Worm (Caenorhabditis elegans) whole organism, L4/young adult: Measurements from ENCODE around the gene oac-10.

ENCODE experiments used
- W03F9.2 ChIP-seq: fragments of 150-350 bp; optimal IDR thresholded peaks from 2 replicates; lab custom pipeline; 2014; ENCODE audit warnings: missing biosample characterization, missing genetic modification characterization
- dao-5 ChIP-seq: sonication (generic microtip); optimal IDR thresholded peaks from 2 replicates; lab custom pipeline; 2016; ENCODE audit warnings: missing genotype, missing genetic modification characterization, moderate library complexity, missing compliant biosample characterization
- him-1 ChIP-seq: sonication (generic microtip); optimal IDR thresholded peaks from 2 replicates; lab custom pipeline; 2016; ENCODE audit warnings: missing genotype, missing genetic modification reagents, missing genetic modification characterization, missing compliant biosample characterization

The oac-10 gene

DNA sequence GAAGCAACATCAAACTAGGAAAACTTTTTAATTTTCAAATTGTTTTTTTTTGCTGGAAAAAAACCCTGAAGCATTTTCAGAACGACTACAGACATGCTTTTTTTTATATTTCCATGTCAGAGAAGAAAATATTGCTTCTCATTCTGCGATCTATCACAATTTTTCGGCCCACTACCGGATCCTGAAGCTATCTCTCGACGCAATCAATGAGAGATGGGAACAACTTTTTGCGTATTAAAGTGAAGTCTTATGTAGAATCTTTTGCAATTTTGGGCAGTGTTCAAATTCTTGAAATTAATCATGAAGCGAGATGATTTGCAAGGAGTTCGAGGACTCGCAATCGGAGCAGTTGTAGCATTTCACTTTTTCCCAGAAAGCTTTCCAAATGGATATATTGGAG is at the start of gene oac-10:
Gene oac-10 (plus strand): TSS at position 301 of the 400 bp plus-strand sequence.
- TF ChIP-seq dao-5 (tag; lab: Kevin White, UChicago) (no peak), W03F9.2 (tag; lab: Kevin White, UChicago) (no peak), him-1 (tag; lab: Kevin White, UChicago) (no peak)

DNA sequence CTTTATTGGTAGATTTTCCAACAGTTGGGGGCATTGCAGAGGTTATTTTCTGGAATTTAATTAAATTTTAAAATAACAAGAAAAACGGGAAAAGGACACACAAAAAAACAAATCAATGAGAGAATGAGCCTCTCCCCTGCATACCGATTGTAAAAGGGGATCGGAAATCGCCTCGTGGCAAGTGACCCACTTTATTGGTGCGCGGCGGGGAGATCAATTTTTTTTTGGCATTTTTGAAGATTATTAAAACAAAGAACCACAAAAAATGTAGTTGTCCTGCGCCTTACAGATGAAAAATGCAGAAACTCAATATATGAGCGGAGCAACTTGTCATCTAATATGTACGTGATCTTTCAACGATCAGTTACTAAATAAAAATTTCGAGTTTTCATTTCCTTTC is 48.5 kb upstream of the oac-10 start, which contains the start of gene F54D10.7:
Gene F54D10.7 (minus strand): TSS at position 49 of the 400 bp plus-strand sequence.
- TF ChIP-seq him-1 (tag; lab: Kevin White, UChicago) (no peak), W03F9.2 (tag; lab: Kevin White, UChicago) (no peak), dao-5 (tag; lab: Kevin White, UChicago) (no peak)

DNA sequence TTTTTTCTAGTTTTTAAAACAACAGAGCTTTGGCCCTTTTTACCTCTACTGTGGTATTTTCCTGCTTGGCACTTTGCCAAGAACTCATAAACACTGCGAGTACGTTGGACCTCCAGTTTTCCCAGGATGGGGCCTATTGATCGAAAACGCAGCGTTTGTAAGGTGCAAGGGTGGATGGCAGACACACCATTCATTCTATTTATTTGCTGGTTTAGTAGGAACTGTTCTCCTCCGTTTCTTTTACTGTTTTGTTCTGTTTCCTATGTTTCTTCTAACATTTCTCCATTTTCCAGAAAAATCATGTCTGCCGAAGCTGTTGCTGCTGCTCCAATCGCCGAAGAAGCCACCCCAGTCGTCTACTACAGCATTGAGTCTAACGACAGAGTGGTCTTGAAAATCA is 45.8 kb upstream of the oac-10 start, which contains the start of gene skr-15:
Gene skr-15 (plus strand): TSS at position 301 of the 400 bp plus-strand sequence.
- no peak for TF ChIP-seq him-1 (tag; lab: Kevin White, UChicago)
- TF ChIP-seq dao-5 (tag; lab: Kevin White, UChicago) = no peak
- TF ChIP-seq W03F9.2 (tag; lab: Kevin White, UChicago) = no peak

DNA sequence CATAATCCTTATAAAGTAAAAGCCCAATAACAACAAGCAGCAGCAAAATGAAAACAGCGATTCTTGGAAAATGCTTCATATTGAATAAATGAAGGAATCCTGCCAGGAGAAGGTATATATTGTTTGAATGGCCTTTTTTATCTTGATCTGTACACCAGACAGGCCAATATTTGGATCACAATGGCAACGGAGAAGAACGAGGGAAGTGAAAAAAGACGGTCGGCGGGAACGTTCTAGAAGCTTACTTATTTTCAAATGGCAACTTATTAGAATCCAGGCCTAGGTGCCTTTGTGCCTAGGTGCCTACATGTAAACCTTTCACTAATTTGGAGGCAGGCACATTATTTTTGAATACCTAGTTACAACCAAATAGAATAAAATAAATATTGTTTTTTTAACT is 41.9 kb upstream of the oac-10 start, which contains the start of gene F54D10.8:
Gene F54D10.8 (minus strand): TSS at position 101 of the 400 bp plus-strand sequence.
- no peak for TF ChIP-seq dao-5 (tag; lab: Kevin White, UChicago)
- TF ChIP-seq W03F9.2 (tag; lab: Kevin White, UChicago) = no peak
- TF ChIP-seq him-1 (tag; lab: Kevin White, UChicago) = no peak

DNA sequence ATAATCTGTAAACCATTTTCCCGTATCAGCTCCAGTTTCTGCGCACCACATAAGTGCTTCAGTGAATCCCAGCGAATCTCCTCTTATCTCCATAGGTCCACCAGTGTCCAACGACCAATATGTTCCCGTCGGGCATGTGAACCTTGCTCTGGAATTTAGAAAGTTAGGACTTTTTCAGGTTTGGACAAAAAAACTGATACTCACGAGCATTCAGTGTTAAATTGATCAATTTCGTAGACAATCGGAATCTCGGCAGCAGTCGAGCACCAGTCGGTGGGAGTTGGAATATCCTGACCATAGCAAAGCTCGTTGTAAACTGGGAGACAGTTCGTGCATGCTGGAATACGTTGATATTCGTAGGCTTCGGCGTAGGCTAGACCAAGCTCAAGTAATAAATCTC is 40.1 kb upstream of the oac-10 start:
- TF ChIP-seq him-1 (tag; lab: Kevin White, UChicago) = no peak
- TF ChIP-seq dao-5 (tag; lab: Kevin White, UChicago) = no peak
- no peak for TF ChIP-seq W03F9.2 (tag; lab: Kevin White, UChicago)

DNA sequence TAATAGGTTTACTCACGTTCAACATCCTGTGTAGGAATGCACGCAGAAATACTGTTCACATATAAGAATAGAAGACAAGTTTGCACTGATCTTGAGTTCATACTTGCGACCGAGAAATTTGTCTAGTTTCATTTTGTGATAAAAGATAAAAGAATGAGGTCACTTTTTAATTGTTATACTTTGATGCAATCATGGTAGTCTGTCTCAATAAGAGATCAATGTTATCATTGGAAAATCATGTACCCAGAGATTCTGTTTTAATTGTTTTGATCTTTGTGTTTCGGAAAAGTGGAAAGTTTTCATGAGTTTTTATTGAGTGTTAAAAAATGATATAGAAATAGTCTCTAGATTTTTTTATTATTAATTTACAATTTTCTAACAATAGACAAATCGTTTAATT is 37.3 kb upstream of the oac-10 start, which contains the start of gene F54D10.9:
Gene F54D10.9 (minus strand): TSS at position 101 of the 400 bp plus-strand sequence.
- TF ChIP-seq dao-5 (tag; lab: Kevin White, UChicago) (no peak), W03F9.2 (tag; lab: Kevin White, UChicago) (no peak), him-1 (tag; lab: Kevin White, UChicago) (no peak)

DNA sequence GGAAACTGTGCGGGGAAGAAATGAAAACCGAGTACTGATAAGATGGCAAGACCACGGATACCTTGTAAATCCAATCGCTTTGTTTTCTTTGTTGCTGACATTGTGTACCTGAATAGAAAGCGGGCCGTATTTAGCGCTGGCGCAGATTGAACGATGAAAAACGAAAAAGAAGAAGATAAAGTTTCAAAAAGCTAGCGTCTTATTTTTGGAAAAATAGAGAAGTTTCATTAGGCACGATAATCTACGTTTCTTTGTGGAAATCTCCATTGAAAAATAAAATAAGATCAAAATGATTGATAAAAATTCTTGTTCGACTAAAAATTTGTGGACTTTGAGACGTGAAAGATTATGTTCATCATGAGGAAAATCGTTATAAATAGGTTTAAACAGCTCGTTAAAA is 33.8 kb upstream of the oac-10 start, which contains the start of gene oac-4:
Gene oac-4 (minus strand): TSS at position 101 of the 400 bp plus-strand sequence.
- no peak for TF ChIP-seq him-1 (tag; lab: Kevin White, UChicago)
- no peak for TF ChIP-seq dao-5 (tag; lab: Kevin White, UChicago)
- TF ChIP-seq W03F9.2 (tag; lab: Kevin White, UChicago) = no peak

DNA sequence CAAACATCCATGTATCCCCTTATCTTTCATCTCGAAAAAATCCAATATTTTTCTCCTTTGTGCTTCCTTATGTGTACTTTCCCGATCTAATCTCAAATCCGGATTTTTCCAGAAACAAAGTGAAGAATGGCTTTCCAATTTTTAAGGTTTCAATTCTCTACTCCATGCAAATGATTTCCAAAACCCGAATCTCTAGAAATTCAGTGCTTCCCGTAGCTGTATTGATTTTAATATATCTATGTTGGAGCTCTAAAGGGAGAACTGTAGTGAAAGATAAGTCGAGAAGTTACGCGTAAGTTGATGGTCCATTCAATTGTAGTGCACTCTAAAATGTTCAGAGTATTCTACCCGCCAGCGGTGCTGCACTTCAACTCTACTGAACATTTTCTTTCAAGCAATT is 30.1 kb upstream of the oac-10 start, which contains the start of gene C17A2.4:
Gene C17A2.4 (plus strand): TSS at position 301 of the 400 bp plus-strand sequence.
- TF ChIP-seq dao-5 (tag; lab: Kevin White, UChicago) (no peak), him-1 (tag; lab: Kevin White, UChicago) (no peak), W03F9.2 (tag; lab: Kevin White, UChicago) (no peak)

DNA sequence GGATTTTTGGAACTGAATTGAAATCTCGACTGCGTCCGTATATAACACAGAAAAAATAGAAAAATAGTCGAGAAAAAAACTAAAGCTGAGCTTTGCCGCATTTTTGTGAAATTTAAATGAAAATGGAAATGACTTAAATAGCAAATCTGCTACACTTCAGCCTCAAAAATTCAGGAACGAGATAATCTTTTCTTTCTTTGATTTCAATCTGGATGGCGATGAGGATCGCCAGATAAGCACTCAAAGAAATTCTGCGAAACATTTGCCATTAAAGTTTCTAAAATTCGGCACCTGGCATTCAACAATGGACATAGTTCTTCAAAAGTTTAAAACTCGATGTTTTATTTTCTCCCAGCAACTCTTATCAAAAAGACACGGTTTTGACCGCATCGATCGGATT is 26.4 kb upstream of the oac-10 start, which contains the start of the genes C17A2.7 and C17A2.3:
Gene C17A2.7 (minus strand): TSS at position 101 of the 400 bp plus-strand sequence.
Gene C17A2.3 (plus strand): TSS at position 305 of the 400 bp plus-strand sequence.
- TF ChIP-seq W03F9.2 (tag; lab: Kevin White, UChicago) (no peak), dao-5 (tag; lab: Kevin White, UChicago) (no peak), him-1 (tag; lab: Kevin White, UChicago) (no peak)

DNA sequence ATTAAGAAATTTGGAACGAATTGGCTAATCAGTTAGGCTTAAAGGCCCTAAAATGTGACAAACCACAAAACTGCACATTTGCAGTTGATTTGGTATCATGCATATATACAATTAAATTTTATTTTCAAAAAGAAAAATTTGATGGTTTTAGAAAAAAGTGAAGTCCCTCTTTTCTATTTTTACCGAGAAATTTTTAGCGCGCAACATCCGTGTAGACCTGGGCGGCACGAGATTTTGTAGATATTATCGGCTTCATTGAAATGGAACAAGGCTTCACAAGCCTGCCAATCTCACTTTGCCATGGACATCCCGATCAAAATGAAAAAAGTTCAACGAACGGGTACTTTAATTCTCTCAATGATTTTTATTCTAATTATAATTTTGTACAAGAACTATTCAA is 23.7 kb upstream of the oac-10 start, which contains the start of gene C17A2.2:
Gene C17A2.2 (plus strand): TSS at position 301 of the 400 bp plus-strand sequence.
- TF ChIP-seq dao-5 (tag; lab: Kevin White, UChicago) = no peak
- TF ChIP-seq him-1 (tag; lab: Kevin White, UChicago) = no peak
- no peak for TF ChIP-seq W03F9.2 (tag; lab: Kevin White, UChicago)

DNA sequence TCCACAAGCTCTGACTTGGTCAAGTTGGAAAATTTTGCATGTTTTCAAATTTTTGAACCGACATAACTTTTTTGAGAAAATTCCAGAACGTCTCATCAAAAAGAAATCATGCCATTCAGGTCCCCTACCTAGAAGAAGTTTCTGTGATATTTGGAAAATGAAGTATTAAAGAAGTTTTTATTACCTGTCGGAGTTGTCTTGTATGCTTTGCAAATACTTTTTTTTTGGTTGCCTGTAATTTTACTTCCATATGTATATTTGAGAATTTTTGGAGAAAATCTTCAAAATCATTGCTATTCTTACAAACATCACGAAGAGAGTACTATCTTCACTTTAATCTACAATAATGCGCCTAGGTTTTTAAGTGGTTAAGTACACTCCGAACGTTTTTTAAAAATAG is 19.0 kb upstream of the oac-10 start, which contains the start of gene nhr-72:
Gene nhr-72 (minus strand): TSS at position 101 of the 400 bp plus-strand sequence.
- TF ChIP-seq W03F9.2 (tag; lab: Kevin White, UChicago) (no peak), dao-5 (tag; lab: Kevin White, UChicago) (no peak), him-1 (tag; lab: Kevin White, UChicago) (no peak)

DNA sequence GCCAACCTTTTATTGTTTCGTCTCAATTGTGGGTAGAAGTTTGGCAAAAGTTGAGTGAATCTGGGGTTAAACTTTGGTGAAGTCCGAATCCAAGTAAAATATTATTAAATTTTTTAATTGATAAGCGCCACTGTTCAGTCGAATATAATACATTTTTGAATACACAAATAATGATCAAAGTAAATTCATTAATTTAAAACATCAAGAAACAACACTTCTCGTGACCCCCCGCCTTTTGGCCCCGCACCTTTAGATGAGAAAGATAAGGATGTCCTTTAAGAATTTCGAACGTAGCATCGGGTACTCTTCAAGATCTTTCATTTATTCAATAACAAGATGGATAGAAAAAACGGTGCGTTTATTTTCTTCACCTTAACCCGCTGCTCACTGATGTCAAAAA is 17.0 kb upstream of the oac-10 start, which contains the start of gene nhr-257:
Gene nhr-257 (plus strand): TSS at position 301 of the 400 bp plus-strand sequence.
- TF ChIP-seq W03F9.2 (tag; lab: Kevin White, UChicago) = no peak
- no peak for TF ChIP-seq dao-5 (tag; lab: Kevin White, UChicago)
- no peak for TF ChIP-seq him-1 (tag; lab: Kevin White, UChicago)

DNA sequence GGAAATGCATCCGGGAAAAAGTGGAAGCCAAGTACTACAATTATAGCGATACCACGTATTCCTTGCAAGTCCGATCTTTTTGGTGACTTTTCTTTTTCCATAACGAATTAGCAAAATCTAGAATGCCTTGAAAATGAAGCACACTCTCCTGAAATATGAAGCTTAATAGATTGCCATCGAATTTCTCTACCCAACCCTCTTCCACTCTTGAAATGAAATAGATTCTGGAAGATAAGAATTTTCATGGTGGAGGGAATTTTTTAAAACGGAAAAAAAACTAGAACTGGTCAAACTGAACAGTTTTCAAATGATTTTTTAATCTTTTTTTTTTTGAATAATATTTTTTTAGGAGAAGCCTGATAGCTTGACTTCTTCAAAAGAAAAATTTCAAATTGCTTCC is 8.9 kb upstream of the oac-10 start, which contains the start of gene oac-11:
Gene oac-11 (minus strand): TSS at position 101 of the 400 bp plus-strand sequence.
- TF ChIP-seq W03F9.2 (tag; lab: Kevin White, UChicago) (no peak), dao-5 (tag; lab: Kevin White, UChicago) (no peak), him-1 (tag; lab: Kevin White, UChicago) (no peak)
